Worm (Caenorhabditis elegans) whole organism, L1 larva: ENCODE data around the gene ets-7.

Experiments used
- C04F5.9 ChIP-seq: sonication (generic microtip); optimal IDR thresholded peaks from 2 replicates; lab custom pipeline; 2016; ENCODE audit warnings: missing genetic modification characterization, missing compliant biosample characterization
- C34B4.2 ChIP-seq: sonication (generic microtip); optimal IDR thresholded peaks from 2 replicates; lab custom pipeline; 2017; ENCODE audit warnings: mild to moderate bottlenecking, missing genetic modification characterization, missing compliant biosample characterization
- F16B12.6 ChIP-seq: fragments of 150-350 bp; optimal IDR thresholded peaks from 2 replicates; lab custom pipeline; 2014; ENCODE audit warnings: missing biosample characterization, missing genetic modification characterization
- Y116A8C.19 ChIP-seq: sonication (generic microtip); optimal IDR thresholded peaks from 2 replicates; lab custom pipeline; 2016; ENCODE audit warnings: missing compliant biosample characterization, missing genetic modification characterization, borderline replicate concordance
- aha-1 ChIP-seq: fragments of 150-350 bp; optimal IDR thresholded peaks from 2 replicates; lab custom pipeline; 2014; ENCODE audit warnings: missing biosample characterization, missing genetic modification characterization
- alr-1 ChIP-seq: fragments of 200-800 bp; sonication (Bioruptor generic); optimal IDR thresholded peaks from 2 replicates; lab custom pipeline; 2018; ENCODE audit warnings: borderline replicate concordance, mild to moderate bottlenecking, missing genetic modification characterization, missing compliant biosample characterization
- aly-2 ChIP-seq: fragments of 150-350 bp; optimal IDR thresholded peaks from 2 replicates; lab custom pipeline; 2014; ENCODE audit warnings: missing biosample characterization, missing genetic modification characterization
- ama-1 ChIP-seq: fragments of 150-350 bp; optimal IDR thresholded peaks from 2 replicates; lab custom pipeline; 2014
- ceh-8 ChIP-seq: fragments of 200-800 bp; sonication (Bioruptor generic); optimal IDR thresholded peaks from 2 replicates; lab custom pipeline; 2018; ENCODE audit warnings: mild to moderate bottlenecking, missing genetic modification characterization, moderate library complexity, missing compliant biosample characterization
- ceh-82 ChIP-seq, 3 experiments: fragments of 150-350 bp in 1 of 3; sonication (generic microtip) in 2 of 3; optimal IDR thresholded peaks; 2 replicates each; lab custom pipeline; 2014 to 2017; ENCODE audit warnings: missing biosample characterization in 3 of 3, missing genetic modification characterization in 3 of 3
- ceh-90 ChIP-seq: sonication (generic microtip); optimal IDR thresholded peaks from 2 replicates; lab custom pipeline; 2016; ENCODE audit warnings: missing genetic modification characterization, missing compliant biosample characterization
- dpl-1 ChIP-seq, 3 experiments: fragments of 150-350 bp in 2 of 3; sonication (generic microtip) in 1 of 3; optimal IDR thresholded peaks; 2 replicates each; lab custom pipeline; 2014 to 2017; ENCODE audit warnings: missing biosample characterization in 3 of 3, missing genetic modification characterization in 3 of 3, missing genetic modification reagents in 3 of 3
- efl-3 ChIP-seq: fragments of 200-800 bp; sonication (Bioruptor generic); optimal IDR thresholded peaks from 2 replicates; lab custom pipeline; 2018; ENCODE audit warnings: mild to moderate bottlenecking, missing genetic modification characterization, missing compliant biosample characterization
- egl-13 ChIP-seq: sonication (generic microtip); optimal IDR thresholded peaks from 2 replicates; lab custom pipeline; 2016; ENCODE audit warnings: missing genotype, missing genetic modification reagents, missing genetic modification characterization, missing compliant biosample characterization
- elt-2 ChIP-seq: sonication (generic microtip); optimal IDR thresholded peaks from 2 replicates; lab custom pipeline; 2016; ENCODE audit warnings: missing genetic modification characterization, mild to moderate bottlenecking, inconsistent platforms, missing compliant biosample characterization, missing genetic modification reagents
- elt-3 ChIP-seq, 6 experiments: fragments of 150-350 bp in 1 of 6; sonication (generic microtip); optimal IDR thresholded peaks; 2 replicates each; lab custom pipeline; 2017 to 2018; ENCODE audit warnings: missing biosample characterization in 6 of 6, missing genetic modification characterization in 6 of 6, inconsistent platforms in 1 of 6
- ets-5 ChIP-seq: fragments of 200-800 bp; sonication (Bioruptor generic); IDR thresholded peaks from 2 replicates; pipeline ENCODE4 v1.3.6; 2022; ENCODE audit warnings: missing genetic modification characterization, missing compliant biosample characterization
- fkh-10 ChIP-seq: sonication (generic microtip); optimal IDR thresholded peaks from 2 replicates; lab custom pipeline; 2017; ENCODE audit warnings: missing biosample characterization, missing genetic modification reagents, missing genetic modification characterization
- fkh-8 ChIP-seq: sonication (generic microtip); optimal IDR thresholded peaks from 2 replicates; lab custom pipeline; 2016; ENCODE audit warnings: mild to moderate bottlenecking, missing genetic modification characterization, missing compliant biosample characterization
- fos-1 ChIP-seq: fragments of 150-350 bp; optimal IDR thresholded peaks from 2 replicates; lab custom pipeline; 2014; ENCODE audit warnings: missing biosample characterization, missing genetic modification characterization
- grh-1 ChIP-seq: fragments of 200-800 bp; sonication (Bioruptor generic); IDR thresholded peaks from 2 replicates; pipeline ENCODE4 v1.3.6; 2022; ENCODE audit warnings: missing genetic modification reagents, missing genetic modification characterization, missing compliant biosample characterization
- hlh-4 ChIP-seq: sonication (generic microtip); optimal IDR thresholded peaks from 2 replicates; lab custom pipeline; 2016; ENCODE audit warnings: mild to moderate bottlenecking, missing genetic modification characterization, missing compliant biosample characterization
- irx-1 ChIP-seq: sonication (generic microtip); optimal IDR thresholded peaks from 2 replicates; lab custom pipeline; 2016; ENCODE audit warnings: missing genetic modification characterization, missing compliant biosample characterization
- isw-1 ChIP-seq: fragments of 200-800 bp; sonication (Bioruptor generic); IDR thresholded peaks from 2 replicates; pipeline ENCODE4 v1.3.6; 2022; ENCODE audit warnings: missing genetic modification characterization, missing compliant biosample characterization
- lin-13 ChIP-seq: fragments of 150-350 bp; optimal IDR thresholded peaks from 2 replicates; lab custom pipeline; 2014; ENCODE audit warnings: missing biosample characterization, missing genetic modification reagents, missing genetic modification characterization
- lin-15B ChIP-seq: fragments of 150-350 bp; sonication (generic microtip); optimal IDR thresholded peaks from 3 replicates; lab custom pipeline; 2014; ENCODE audit warnings: missing biosample characterization, missing genetic modification characterization
- lin-35 ChIP-seq, 2 experiments: fragments of 150-350 bp; optimal IDR thresholded peaks; 2 replicates each; lab custom pipeline; 2014; ENCODE audit warnings: missing biosample characterization in 2 of 2, missing genetic modification characterization in 2 of 2, missing genetic modification reagents in 2 of 2
- lin-39 ChIP-seq: fragments of 150-350 bp; optimal IDR thresholded peaks from 2 replicates; lab custom pipeline; 2014; ENCODE audit warnings: missing biosample characterization, missing genetic modification reagents, missing genetic modification characterization
- lir-3 ChIP-seq: sonication (generic microtip); optimal IDR thresholded peaks from 2 replicates; lab custom pipeline; 2016; ENCODE audit warnings: mild to moderate bottlenecking, missing genetic modification characterization, moderate library complexity, missing compliant biosample characterization; ENCODE audit not compliant: poor library complexity
- mdl-1 ChIP-seq, 2 experiments: fragments of 150-350 bp; optimal IDR thresholded peaks; 2 replicates each; lab custom pipeline; 2014 to 2017; ENCODE audit warnings: missing biosample characterization in 2 of 2, missing genetic modification characterization in 2 of 2, inconsistent platforms in 1 of 2
- mef-2 ChIP-seq: fragments of 150-350 bp; optimal IDR thresholded peaks from 2 replicates; lab custom pipeline; 2014; ENCODE audit warnings: missing biosample characterization, missing genetic modification characterization
- mep-1 ChIP-seq: fragments of 150-350 bp; optimal IDR thresholded peaks from 2 replicates; lab custom pipeline; 2014; ENCODE audit warnings: missing biosample characterization, missing genetic modification characterization
- nhr-12 ChIP-seq: sonication (generic microtip); optimal IDR thresholded peaks from 2 replicates; lab custom pipeline; 2017; ENCODE audit warnings: missing biosample characterization, missing genetic modification characterization
- nhr-19 ChIP-seq: fragments of 200-800 bp; sonication (Bioruptor generic); conservative IDR thresholded peaks from 2 replicates; pipeline ENCODE4 v1.3.6; 2022; ENCODE audit warnings: missing genetic modification characterization, missing compliant biosample characterization
- nhr-20 ChIP-seq: sonication (generic microtip); optimal IDR thresholded peaks from 2 replicates; lab custom pipeline; 2016; ENCODE audit warnings: mild to moderate bottlenecking, missing genetic modification characterization, missing compliant biosample characterization
- nhr-237 ChIP-seq: fragments of 150-350 bp; optimal IDR thresholded peaks from 2 replicates; lab custom pipeline; 2014; ENCODE audit warnings: missing biosample characterization, missing genetic modification characterization
- nhr-47 ChIP-seq: sonication (generic microtip); optimal IDR thresholded peaks from 2 replicates; lab custom pipeline; 2016; ENCODE audit warnings: mild to moderate bottlenecking, missing genetic modification characterization, moderate library complexity, missing compliant biosample characterization
- nhr-76 ChIP-seq: sonication (generic microtip); optimal IDR thresholded peaks from 2 replicates; lab custom pipeline; 2017; ENCODE audit warnings: missing biosample characterization, missing genetic modification characterization
- nhr-77 ChIP-seq: fragments of 150-350 bp; optimal IDR thresholded peaks from 2 replicates; lab custom pipeline; 2014; ENCODE audit warnings: missing biosample characterization, missing genetic modification characterization
- nhr-84 ChIP-seq: sonication (generic microtip); optimal IDR thresholded peaks from 2 replicates; lab custom pipeline; 2017; ENCODE audit warnings: missing biosample characterization, missing genetic modification characterization
- nhr-90 ChIP-seq: sonication (generic microtip); optimal IDR thresholded peaks from 2 replicates; lab custom pipeline; 2016; ENCODE audit warnings: mild to moderate bottlenecking, missing genetic modification characterization, missing compliant biosample characterization; ENCODE audit not compliant: poor library complexity
- pqm-1 ChIP-seq: sonication (generic microtip); optimal IDR thresholded peaks from 3 replicates; lab custom pipeline; 2017; ENCODE audit warnings: missing biosample characterization, missing genetic modification characterization
- skn-1 ChIP-seq: fragments of 150-350 bp; optimal IDR thresholded peaks from 2 replicates; lab custom pipeline; 2014; ENCODE audit warnings: missing biosample characterization, missing genetic modification characterization
- snpc-4 ChIP-seq: fragments of 150-350 bp; optimal IDR thresholded peaks from 2 replicates; lab custom pipeline; 2014; ENCODE audit warnings: missing biosample characterization, missing genetic modification characterization
- sptf-1 ChIP-seq: fragments of 150-350 bp; optimal IDR thresholded peaks from 2 replicates; lab custom pipeline; 2014; ENCODE audit warnings: missing biosample characterization, missing genetic modification characterization
- swsn-7 ChIP-seq: sonication (generic microtip); optimal IDR thresholded peaks from 2 replicates; lab custom pipeline; 2016; ENCODE audit warnings: missing genetic modification characterization, missing compliant biosample characterization
- unc-130 ChIP-seq: fragments of 150-350 bp; optimal IDR thresholded peaks from 2 replicates; lab custom pipeline; 2017; ENCODE audit warnings: missing biosample characterization, missing genetic modification characterization, inconsistent platforms
- unc-62 ChIP-seq: fragments of 150-350 bp; optimal IDR thresholded peaks from 2 replicates; lab custom pipeline; 2014; ENCODE audit warnings: missing biosample characterization, missing genetic modification reagents, missing genetic modification characterization
- unc-98 ChIP-seq: fragments of 200-800 bp; sonication (Bioruptor generic); IDR thresholded peaks from 2 replicates; pipeline ENCODE4 v1.3.6; 2022; ENCODE audit warnings: missing genetic modification characterization, missing compliant biosample characterization
- vab-15 ChIP-seq: sonication (generic microtip); optimal IDR thresholded peaks from 2 replicates; lab custom pipeline; 2017; ENCODE audit warnings: missing genotype, mild to moderate bottlenecking, missing genetic modification characterization, missing compliant biosample characterization
- xbp-1 ChIP-seq: sonication (generic microtip); optimal IDR thresholded peaks from 2 replicates; lab custom pipeline; 2016; ENCODE audit warnings: missing genetic modification characterization, missing compliant biosample characterization
- zip-4 ChIP-seq: fragments of 200-800 bp; sonication (Bioruptor generic); optimal IDR thresholded peaks from 2 replicates; lab custom pipeline; 2018; ENCODE audit warnings: mild to moderate bottlenecking, missing genetic modification characterization, moderate library complexity, missing compliant biosample characterization
- ztf-11 ChIP-seq, 2 experiments: sonication (generic microtip); optimal IDR thresholded peaks; 2 replicates each; lab custom pipeline; 2016 to 2017; ENCODE audit warnings: missing genetic modification characterization in 2 of 2, missing biosample characterization in 1 of 2, missing compliant biosample characterization in 1 of 2
- ztf-4 ChIP-seq: fragments of 150-350 bp; optimal IDR thresholded peaks from 2 replicates; lab custom pipeline; 2014; ENCODE audit warnings: missing biosample characterization, missing genetic modification characterization

The ets-7 gene

DNA sequence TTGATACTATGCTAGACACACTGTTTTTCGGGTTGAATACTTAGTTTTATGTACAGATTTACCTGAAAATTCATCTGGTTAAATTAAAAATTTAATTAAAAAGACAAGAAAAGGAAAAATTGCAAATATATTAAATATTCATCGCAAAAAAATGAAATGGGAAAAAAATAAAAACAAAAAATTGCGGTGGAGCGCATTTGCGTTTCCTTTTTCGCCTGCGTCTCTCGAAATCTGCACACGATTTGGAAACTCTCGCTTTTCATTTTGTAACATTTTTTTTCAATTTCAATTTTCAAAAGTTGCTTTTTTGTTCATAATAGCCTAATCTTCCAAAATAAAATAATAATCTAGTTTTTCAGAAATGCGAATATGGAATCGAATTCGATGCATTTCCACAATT lies 29.0 kb upstream of the ets-7 start, which contains the start of the genes F19F10.11 and C50E3.5 (continued):
- TF ChIP-seq ceh-8 (GFP tag; lab: Kevin White, UChicago): no peak
- TF ChIP-seq skn-1 (tag; lab: Kevin White, UChicago): peak; percentile 48
- no peak for TF ChIP-seq ceh-90 (tag; lab: Kevin White, UChicago)
- no peak for TF ChIP-seq unc-130
- TF ChIP-seq lin-15B: peak; percentile 38
- TF ChIP-seq elt-2 (tag; lab: Kevin White, UChicago): no peak
- no peak for TF ChIP-seq alr-1
- TF ChIP-seq nhr-237 (tag; lab: Kevin White, UChicago): no peak
- TF ChIP-seq nhr-76 (tag; lab: Kevin White, UChicago): no peak
- TF ChIP-seq C34B4.2 (tag; lab: Kevin White, UChicago): no peak
- no peak for TF ChIP-seq fkh-10 (GFP tag; lab: Kevin White, UChicago)
- TF ChIP-seq C04F5.9 (tag; lab: Kevin White, UChicago): no peak
- peak in 1 of 6 experiments; percentile 57 for TF ChIP-seq elt-3 (tag; optimal IDR thresholded peaks at IDR 0.05; lab: Kevin White, UChicago)
- peak; percentile 70 for TF ChIP-seq swsn-7 (tag; lab: Kevin White, UChicago)
- TF ChIP-seq nhr-90 (tag; lab: Kevin White, UChicago): peak; percentile 66
- peak in 1 of 2 experiments; percentile 32 for TF ChIP-seq mdl-1 (tag; optimal IDR thresholded peaks at IDR 0.05; lab: Kevin White, UChicago)
- TF ChIP-seq grh-1 (GFP tag; lab: Robert Waterston, UW): peak; percentile 18; the same call in 1 of the 2 replicates
- no peak for TF ChIP-seq ama-1 (lab: Kevin White, UChicago)
- TF ChIP-seq mep-1: peak; percentile 82
- peak; percentile 68 for TF ChIP-seq snpc-4 (tag; lab: Kevin White, UChicago)
- TF ChIP-seq nhr-77 (tag; lab: Kevin White, UChicago): no peak
- TF ChIP-seq lin-13 (GFP tag; lab: Kevin White, UChicago): peak; percentile 53
- TF ChIP-seq ztf-11 (tag; optimal IDR thresholded peaks at IDR 0.05; lab: Kevin White, UChicago): no peak
- TF ChIP-seq fkh-8 (tag; lab: Kevin White, UChicago): no peak
- no peak for TF ChIP-seq egl-13
- TF ChIP-seq Y116A8C.19 (tag; lab: Kevin White, UChicago): no peak
- peak; percentile 27 to 64 for TF ChIP-seq lin-35 (GFP tag; optimal IDR thresholded peaks at IDR 0.05; lab: Kevin White, UChicago)
- TF ChIP-seq lin-39 (tag; lab: Kevin White, UChicago): no peak
- TF ChIP-seq efl-3 (GFP tag; lab: Kevin White, UChicago): no peak
- no peak for TF ChIP-seq F16B12.6 (tag; lab: Kevin White, UChicago)
- peak; percentile 46 for TF ChIP-seq fos-1 (tag; lab: Kevin White, UChicago)
- TF ChIP-seq nhr-47 (tag; lab: Kevin White, UChicago): peak; percentile 73
- peak; percentile 69 for TF ChIP-seq nhr-20 (tag; lab: Kevin White, UChicago)
- no peak for TF ChIP-seq aly-2
- peak; percentile 66 for TF ChIP-seq nhr-19
- no peak for TF ChIP-seq ets-5 (GFP tag; lab: Robert Waterston, UW)
- TF ChIP-seq sptf-1 (tag; lab: Kevin White, UChicago): no peak
- TF ChIP-seq isw-1 (GFP tag; lab: Robert Waterston, UW): peak; percentile 26
- TF ChIP-seq nhr-84: no peak
- TF ChIP-seq zip-4 (GFP tag; lab: Kevin White, UChicago): no peak
- TF ChIP-seq ceh-82 (tag; optimal IDR thresholded peaks at IDR 0.05; lab: Kevin White, UChicago): peak; percentile 21 to 60 (median 44)
- TF ChIP-seq aha-1: no peak
- TF ChIP-seq mef-2 (tag; lab: Kevin White, UChicago): no peak
- TF ChIP-seq irx-1: peak; percentile 42
- TF ChIP-seq lir-3 (tag; lab: Kevin White, UChicago): no peak
- TF ChIP-seq xbp-1: peak; percentile 67
- no peak for TF ChIP-seq pqm-1 (tag; lab: Kevin White, UChicago)
- no peak for TF ChIP-seq unc-98 (GFP tag; lab: Robert Waterston, UW)
- no peak for TF ChIP-seq vab-15 (tag; lab: Kevin White, UChicago)
- TF ChIP-seq nhr-12: no peak
- TF ChIP-seq dpl-1 (GFP tag; optimal IDR thresholded peaks at IDR 0.05; lab: Kevin White, UChicago): peak; percentile 48 to 72 (median 66)
- no peak for TF ChIP-seq unc-62
- TF ChIP-seq ztf-4 (tag; lab: Kevin White, UChicago): no peak
- TF ChIP-seq hlh-4 (tag; lab: Kevin White, UChicago): no peak
